Worm (Caenorhabditis elegans) whole organism, young adult: Measurements from ENCODE around the gene H21P03.10.

Source experiments
- B0019.2 ChIP-seq: fragments of 200-800 bp; sonication (Bioruptor generic); conservative IDR thresholded peaks from 2 replicates; pipeline ENCODE4 v1.3.6; 2022; ENCODE audit warnings: missing genetic modification reagents, missing genetic modification characterization, missing compliant biosample characterization
- B0336.3 ChIP-seq: fragments of 200-800 bp; sonication (Bioruptor generic); IDR thresholded peaks from 2 replicates; pipeline ENCODE4 v1.3.6; 2022; ENCODE audit warnings: missing genetic modification characterization, missing compliant biosample characterization
- C06A6.2 ChIP-seq: fragments of 200-800 bp; sonication (Bioruptor generic); conservative IDR thresholded peaks from 2 replicates; pipeline ENCODE4 v1.3.6; 2022; ENCODE audit warnings: missing genetic modification characterization, missing compliant biosample characterization
- F39B2.1 ChIP-seq: fragments of 200-800 bp; sonication (Bioruptor generic); IDR thresholded peaks from 2 replicates; pipeline ENCODE4 v1.3.6; 2022; ENCODE audit warnings: missing genetic modification reagents, missing genetic modification characterization, missing compliant biosample characterization
- F49E8.2 ChIP-seq: sonication (generic microtip); optimal IDR thresholded peaks from 3 replicates; lab custom pipeline; 2017; ENCODE audit warnings: missing genetic modification characterization, mild to moderate bottlenecking, missing compliant biosample characterization, antibody characterized with exemption, moderate library complexity; ENCODE audit not compliant: insufficient read depth
- F52B5.7 ChIP-seq: sonication (generic microtip); optimal IDR thresholded peaks from 2 replicates; lab custom pipeline; 2016; ENCODE audit warnings: mild to moderate bottlenecking, missing genetic modification characterization, missing compliant biosample characterization
- F55B11.4 ChIP-seq: sonication (generic microtip); optimal IDR thresholded peaks from 2 replicates; lab custom pipeline; 2016; ENCODE audit warnings: missing compliant biosample characterization, missing genetic modification characterization, borderline replicate concordance; ENCODE audit not compliant: insufficient read depth
- F57C9.4 ChIP-seq: sonication (generic microtip); optimal IDR thresholded peaks from 2 replicates; lab custom pipeline; 2017; ENCODE audit warnings: mild to moderate bottlenecking, missing genetic modification characterization, missing compliant biosample characterization
- K11D2.4 ChIP-seq: fragments of 200-800 bp; sonication (Bioruptor generic); IDR thresholded peaks from 2 replicates; pipeline ENCODE4 v1.3.6; 2022; ENCODE audit warnings: missing genetic modification reagents, missing genetic modification characterization, missing compliant biosample characterization
- K12H6.12 ChIP-seq: fragments of 200-800 bp; sonication (Bioruptor generic); optimal IDR thresholded peaks from 2 replicates; lab custom pipeline; 2018; ENCODE audit warnings: mild to moderate bottlenecking, missing genetic modification characterization, missing compliant biosample characterization
- T07F8.4 ChIP-seq: sonication (generic microtip); optimal IDR thresholded peaks from 2 replicates; lab custom pipeline; 2016; ENCODE audit warnings: mild to moderate bottlenecking, missing genetic modification characterization, moderate library complexity, missing compliant biosample characterization
- Y53G8AR.9 ChIP-seq: fragments of 200-800 bp; sonication (Bioruptor generic); conservative IDR thresholded peaks from 2 replicates; pipeline ENCODE4 v1.3.6; 2022; ENCODE audit warnings: missing genetic modification reagents, missing genetic modification characterization, missing compliant biosample characterization
- ZK185.1 ChIP-seq: sonication (generic microtip); optimal IDR thresholded peaks from 2 replicates; lab custom pipeline; 2016; ENCODE audit warnings: mild to moderate bottlenecking, missing genetic modification characterization, missing compliant biosample characterization; ENCODE audit not compliant: poor library complexity, severe bottlenecking
- akir-1 ChIP-seq: fragments of 200-800 bp; sonication (Bioruptor generic); optimal IDR thresholded peaks from 2 replicates; lab custom pipeline; 2018; ENCODE audit warnings: mild to moderate bottlenecking, missing genetic modification characterization, moderate library complexity, missing compliant biosample characterization
- aptf-3 ChIP-seq: fragments of 200-800 bp; sonication (Bioruptor generic); IDR thresholded peaks from 2 replicates; pipeline ENCODE4 v1.3.6; 2022; ENCODE audit warnings: missing genetic modification characterization, missing compliant biosample characterization
- attf-5 ChIP-seq: fragments of 200-800 bp; sonication (Bioruptor generic); optimal IDR thresholded peaks from 2 replicates; lab custom pipeline; 2018; ENCODE audit warnings: mild to moderate bottlenecking, missing genetic modification characterization, missing compliant biosample characterization
- attf-6 ChIP-seq: fragments of 200-800 bp; sonication (Bioruptor generic); IDR thresholded peaks from 2 replicates; pipeline ENCODE4 v1.3.6; 2022; ENCODE audit warnings: missing genetic modification reagents, missing genetic modification characterization, missing compliant biosample characterization
- cebp-1 ChIP-seq, 2 experiments: fragments of 200-800 bp in 1 of 2; sonication (Bioruptor generic) in 1 of 2; sonication (generic microtip) in 1 of 2; IDR thresholded peaks in 1 of 2; optimal IDR thresholded peaks in 1 of 2; 2 replicates each; pipeline versions ENCODE4 v1.3.6 to Lab custom; 2017 to 2022; ENCODE audit warnings: missing compliant biosample characterization in 2 of 2, missing genetic modification characterization in 2 of 2, mild to moderate bottlenecking in 1 of 2, missing genetic modification reagents in 1 of 2, moderate library complexity in 1 of 2
- cebp-2 ChIP-seq: fragments of 200-800 bp; sonication (Bioruptor generic); IDR thresholded peaks from 2 replicates; pipeline ENCODE4 v1.3.6; 2022; ENCODE audit warnings: missing genetic modification characterization, missing compliant biosample characterization
- ceh-58 ChIP-seq: fragments of 200-800 bp; sonication (Bioruptor generic); IDR thresholded peaks from 2 replicates; pipeline ENCODE4 v1.3.6; 2022; ENCODE audit warnings: missing genetic modification characterization, missing compliant biosample characterization
- ceh-79 ChIP-seq: sonication (generic microtip); optimal IDR thresholded peaks from 2 replicates; lab custom pipeline; 2017; ENCODE audit warnings: mild to moderate bottlenecking, missing genetic modification characterization, missing compliant biosample characterization
- dpl-1 ChIP-seq: fragments of 150-350 bp; optimal IDR thresholded peaks from 2 replicates; lab custom pipeline; 2014; ENCODE audit warnings: missing biosample characterization, missing genetic modification reagents, missing genetic modification characterization
- ets-4 ChIP-seq: fragments of 200-800 bp; sonication (Bioruptor generic); optimal IDR thresholded peaks from 2 replicates; lab custom pipeline; 2018; ENCODE audit warnings: mild to moderate bottlenecking, missing genetic modification characterization, missing compliant biosample characterization
- gei-17 ChIP-seq: fragments of 200-800 bp; sonication (Bioruptor generic); optimal IDR thresholded peaks from 2 replicates; lab custom pipeline; 2018; ENCODE audit warnings: mild to moderate bottlenecking, missing genetic modification characterization, missing compliant biosample characterization
- him-1 ChIP-seq: sonication (generic microtip); optimal IDR thresholded peaks from 2 replicates; lab custom pipeline; 2016; ENCODE audit warnings: missing genotype, missing genetic modification reagents, missing genetic modification characterization, missing compliant biosample characterization
- let-526 ChIP-seq: fragments of 200-800 bp; sonication (Bioruptor generic); IDR thresholded peaks from 2 replicates; pipeline ENCODE4 v1.3.6; 2022; ENCODE audit warnings: missing genetic modification reagents, missing genetic modification characterization, missing compliant biosample characterization
- let-607 ChIP-seq, 2 experiments: fragments of 200-800 bp in 1 of 2; sonication (Bioruptor generic) in 1 of 2; sonication (generic microtip) in 1 of 2; optimal IDR thresholded peaks; 2 replicates each; lab custom pipeline; 2016 to 2018; ENCODE audit warnings: mild to moderate bottlenecking in 2 of 2, missing compliant biosample characterization in 2 of 2, missing genetic modification characterization in 2 of 2, moderate library complexity in 2 of 2, missing genotype in 1 of 2
- lin-35 ChIP-seq, 3 experiments: fragments of 150-350 bp in 2 of 3; sonication (generic microtip) in 1 of 3; optimal IDR thresholded peaks; 2 replicates each; lab custom pipeline; 2014 to 2018; ENCODE audit warnings: missing biosample characterization in 3 of 3, missing genetic modification characterization in 3 of 3, missing genetic modification reagents in 3 of 3
- lin-54 ChIP-seq: fragments of 200-800 bp; sonication (Bioruptor generic); optimal IDR thresholded peaks from 2 replicates; lab custom pipeline; 2018; ENCODE audit warnings: mild to moderate bottlenecking, missing genetic modification characterization, missing compliant biosample characterization
- lir-1 ChIP-seq: fragments of 200-800 bp; sonication (Bioruptor generic); conservative IDR thresholded peaks from 2 replicates; pipeline ENCODE4 v1.3.6; 2022; ENCODE audit warnings: missing genetic modification reagents, missing genetic modification characterization, missing compliant biosample characterization
- lsl-1 ChIP-seq: fragments of 200-800 bp; sonication (Bioruptor generic); optimal IDR thresholded peaks from 2 replicates; lab custom pipeline; 2018; ENCODE audit warnings: mild to moderate bottlenecking, missing genetic modification characterization, moderate library complexity, missing compliant biosample characterization
- madf-8 ChIP-seq: fragments of 200-800 bp; sonication (Bioruptor generic); conservative IDR thresholded peaks from 2 replicates; pipeline ENCODE4 v1.3.6; 2022; ENCODE audit warnings: missing genetic modification reagents, missing genetic modification characterization, missing compliant biosample characterization
- mcd-1 ChIP-seq: fragments of 200-800 bp; sonication (Bioruptor generic); IDR thresholded peaks from 2 replicates; pipeline ENCODE4 v1.3.6; 2022; ENCODE audit warnings: missing genetic modification reagents, missing genetic modification characterization, missing compliant biosample characterization
- nfya-2 ChIP-seq: fragments of 200-800 bp; sonication (Bioruptor generic); IDR thresholded peaks from 2 replicates; pipeline ENCODE4 v1.3.6; 2022; ENCODE audit warnings: missing genetic modification reagents, missing genetic modification characterization, missing compliant biosample characterization
- nfyb-1 ChIP-seq: fragments of 200-800 bp; sonication (Bioruptor generic); IDR thresholded peaks from 2 replicates; pipeline ENCODE4 v1.3.6; 2022; ENCODE audit warnings: missing genetic modification reagents, missing genetic modification characterization, missing compliant biosample characterization
- nhr-80 ChIP-seq: sonication (generic microtip); optimal IDR thresholded peaks from 2 replicates; lab custom pipeline; 2016; ENCODE audit warnings: missing genetic modification characterization, missing compliant biosample characterization
- pha-4 ChIP-seq: fragments of 150-350 bp; sonication (generic microtip); optimal IDR thresholded peaks from 2 replicates; lab custom pipeline; 2014; ENCODE audit warnings: missing biosample characterization, missing genetic modification reagents, missing genetic modification characterization
- rcor-1 ChIP-seq: fragments of 200-800 bp; sonication (Bioruptor generic); IDR thresholded peaks from 2 replicates; pipeline ENCODE4 v1.3.6; 2022; ENCODE audit warnings: missing genetic modification reagents, missing genetic modification characterization, missing compliant biosample characterization
- sea-2 ChIP-seq: fragments of 200-800 bp; sonication (Bioruptor generic); IDR thresholded peaks from 2 replicates; pipeline ENCODE4 v1.3.6; 2022; ENCODE audit warnings: missing genetic modification characterization, missing compliant biosample characterization
- snpc-4 ChIP-seq, 5 experiments: fragments of 150-350 bp in 1 of 5; sonication (generic microtip) in 4 of 5; optimal IDR thresholded peaks; 2 replicates each; lab custom pipeline; 2014 to 2018; ENCODE audit warnings: missing genetic modification characterization in 5 of 5, missing biosample characterization in 3 of 5, antibody characterized with exemption in 2 of 5, mild to moderate bottlenecking in 2 of 5, missing compliant biosample characterization in 2 of 5, missing genotype in 2 of 5, moderate library complexity in 2 of 5, missing genetic modification reagents in 1 of 5
- somi-1 ChIP-seq: fragments of 200-800 bp; sonication (Bioruptor generic); optimal IDR thresholded peaks from 2 replicates; lab custom pipeline; 2018; ENCODE audit warnings: mild to moderate bottlenecking, missing genetic modification characterization, missing compliant biosample characterization
- tlf-1 ChIP-seq: fragments of 200-800 bp; sonication (Bioruptor generic); optimal IDR thresholded peaks from 2 replicates; lab custom pipeline; 2018; ENCODE audit warnings: mild to moderate bottlenecking, missing genetic modification characterization, missing compliant biosample characterization
- zfh-2 ChIP-seq: fragments of 200-800 bp; sonication (Bioruptor generic); conservative IDR thresholded peaks from 2 replicates; pipeline ENCODE4 v1.3.6; 2022; ENCODE audit warnings: missing genetic modification reagents, missing genetic modification characterization, missing compliant biosample characterization
- ztf-26 ChIP-seq: sonication (generic microtip); optimal IDR thresholded peaks from 2 replicates; lab custom pipeline; 2017; ENCODE audit warnings: missing genetic modification characterization, missing compliant biosample characterization
- ztf-28 ChIP-seq: fragments of 200-800 bp; sonication (Bioruptor generic); IDR thresholded peaks from 2 replicates; pipeline ENCODE4 v1.3.6; 2022; ENCODE audit warnings: missing genetic modification reagents, missing genetic modification characterization, missing compliant biosample characterization
- ztf-3 ChIP-seq: fragments of 200-800 bp; sonication (Bioruptor generic); optimal IDR thresholded peaks from 2 replicates; lab custom pipeline; 2018; ENCODE audit warnings: mild to moderate bottlenecking, missing genetic modification characterization, missing compliant biosample characterization
- ztf-6 ChIP-seq: fragments of 200-800 bp; sonication (Bioruptor generic); IDR thresholded peaks from 2 replicates; pipeline ENCODE4 v1.3.6; 2022; ENCODE audit warnings: missing genetic modification reagents, missing genetic modification characterization, missing compliant biosample characterization

The H21P03.10 gene

ce11 chrIV:11524241-11524692 is 23.7 kb downstream of the H21P03.10 start, which contains the start of gene mep-1 (continued):
- no peak for TF ChIP-seq pha-4 (tag; lab: Kevin White, UChicago)
- no peak for TF ChIP-seq gei-17 (GFP tag; lab: Kevin White, UChicago)
- no peak for TF ChIP-seq Y53G8AR.9
- TF ChIP-seq K11D2.4 (GFP tag; lab: Robert Waterston, UW), result no peak
- TF ChIP-seq zfh-2, result peak; percentile 98
- TF ChIP-seq ztf-6 (GFP tag; lab: Robert Waterston, UW), result no peak
- TF ChIP-seq ztf-26 (tag; lab: Kevin White, UChicago), result no peak
- TF ChIP-seq T07F8.4 (tag; lab: Kevin White, UChicago), result no peak
- TF ChIP-seq B0019.2 (GFP tag; lab: Robert Waterston, UW), result no peak
- peak in 1 of 3 experiments; percentile 5 for TF ChIP-seq lin-35 (GFP tag; optimal IDR thresholded peaks at IDR 0.05; lab: Kevin White, UChicago)
- no peak for TF ChIP-seq him-1 (tag; lab: Kevin White, UChicago)
- TF ChIP-seq ceh-58 (GFP tag; lab: Robert Waterston, UW), result no peak
- no peak for TF ChIP-seq madf-8 (GFP tag; lab: Robert Waterston, UW)
- TF ChIP-seq F39B2.1 (GFP tag; lab: Robert Waterston, UW), result no peak
- TF ChIP-seq attf-6, result no peak
- TF ChIP-seq nfyb-1 (GFP tag; lab: Robert Waterston, UW), result peak; percentile 63; the same call in 1 of the 2 replicates
- no peak for TF ChIP-seq B0336.3
- TF ChIP-seq ZK185.1 (tag; lab: Kevin White, UChicago), result no peak
- 0 out of 2 replicates have a peak, but pooled peaks have one; percentile 54 for TF ChIP-seq lir-1
- no peak for TF ChIP-seq C06A6.2 (GFP tag; lab: Robert Waterston, UW)
- peak; percentile 63 for TF ChIP-seq mcd-1 (GFP tag; lab: Robert Waterston, UW)
- no peak for TF ChIP-seq ets-4 (GFP tag; lab: Kevin White, UChicago)
- TF ChIP-seq lin-54, result peak; percentile 44
- peak; percentile 30; the same call in 1 of the 2 replicates for TF ChIP-seq cebp-1 (GFP tag; IDR thresholded peaks at IDR 0.05; lab: Robert Waterston, UW)
- TF ChIP-seq cebp-1 (tag; optimal IDR thresholded peaks at IDR 0.05; lab: Kevin White, UChicago), result peak; percentile 51
- TF ChIP-seq K12H6.12 (tag; lab: Kevin White, UChicago), result peak; percentile 50
- peak; percentile 62 for TF ChIP-seq attf-5 (GFP tag; lab: Kevin White, UChicago)
- peak; percentile 41 for TF ChIP-seq F52B5.7 (tag; lab: Kevin White, UChicago)
- no peak for TF ChIP-seq somi-1 (GFP tag; lab: Kevin White, UChicago)
- TF ChIP-seq F49E8.2 (tag; lab: Kevin White, UChicago), result no peak
- TF ChIP-seq akir-1, result no peak
- TF ChIP-seq aptf-3, result no peak
- no peak for TF ChIP-seq sea-2 (GFP tag; lab: Robert Waterston, UW)
- TF ChIP-seq nfya-2 (GFP tag; lab: Robert Waterston, UW), result no peak
- peak; percentile 1 for TF ChIP-seq dpl-1 (GFP tag; lab: Kevin White, UChicago)
- TF ChIP-seq tlf-1 (GFP tag; lab: Kevin White, UChicago), result no peak
- TF ChIP-seq snpc-4 (GFP tag; optimal IDR thresholded peaks at IDR 0.05; lab: Kevin White, UChicago), result no peak
- TF ChIP-seq snpc-4 (tag; optimal IDR thresholded peaks at IDR 0.05; lab: Kevin White, UChicago), result peak in 2 of 4 experiments; percentile 59 to 61
- no peak for TF ChIP-seq lsl-1 (GFP tag; lab: Kevin White, UChicago)
- peak; percentile 50; the same call in 1 of the 2 replicates for TF ChIP-seq ztf-28 (GFP tag; lab: Robert Waterston, UW)
- no peak for TF ChIP-seq F57C9.4
- no peak for TF ChIP-seq F55B11.4 (tag; lab: Kevin White, UChicago)
- no peak for TF ChIP-seq cebp-2 (GFP tag; lab: Robert Waterston, UW)
- TF ChIP-seq let-526 (GFP tag; lab: Robert Waterston, UW), result no peak
- no peak for TF ChIP-seq ceh-79 (tag; lab: Kevin White, UChicago)
- peak; percentile 38 for TF ChIP-seq nhr-80 (tag; lab: Kevin White, UChicago)
- 0 out of 2 replicates have a peak, but pooled peaks have one; percentile 23 for TF ChIP-seq rcor-1 (GFP tag; lab: Robert Waterston, UW)
- no peak for TF ChIP-seq ztf-3 (GFP tag; lab: Kevin White, UChicago)
- TF ChIP-seq let-607 (tag; optimal IDR thresholded peaks at IDR 0.05; lab: Kevin White, UChicago), result no peak
